Fruit fly (Drosophila melanogaster) whole organism, embryonic: ENCODE measurements around the gene Kmn2.

Source experiments
- Atf3 ChIP-seq: fragments of 200-800 bp; sonication (Bioruptor generic); optimal IDR thresholded peaks from 3 replicates; lab custom pipeline; 2016; ENCODE audit warnings: missing biosample characterization, missing genetic modification characterization
- BEAF-32 ChIP-seq: fragments of 200-800 bp; sonication (Bioruptor generic); optimal IDR thresholded peaks from 3 replicates; lab custom pipeline; 2017; ENCODE audit warnings: missing biosample characterization, missing genetic modification characterization, mild to moderate bottlenecking, moderate library complexity, missing genetic modification reagents
- CG11093 ChIP-seq: fragments of 200-800 bp; sonication (Bioruptor generic); IDR thresholded peaks from 3 replicates; pipeline ENCODE4 v1.3.6; 2022; ENCODE audit warnings: missing biosample characterization, missing genetic modification characterization
- CG11695 ChIP-seq: fragments of 200-800 bp; sonication (Bioruptor generic); IDR thresholded peaks from 3 replicates; pipeline ENCODE4 v1.3.6; 2022; ENCODE audit warnings: missing biosample characterization, missing genetic modification characterization
- CG12391 ChIP-seq: fragments of 200-800 bp; sonication (Bioruptor generic); optimal IDR thresholded peaks from 3 replicates; lab custom pipeline; 2018; ENCODE audit warnings: missing biosample characterization, mild to moderate bottlenecking, missing genetic modification characterization, moderate library complexity
- CG15269 ChIP-seq: fragments of 200-800 bp; sonication (Bioruptor generic); optimal IDR thresholded peaks from 2 replicates; lab custom pipeline; 2018; ENCODE audit warnings: missing biosample characterization, mild to moderate bottlenecking, missing genetic modification characterization, moderate library complexity
- CG1603 ChIP-seq: fragments of 200-800 bp; sonication (Bioruptor generic); optimal IDR thresholded peaks from 2 replicates; lab custom pipeline; 2019; ENCODE audit warnings: missing biosample characterization, mild to moderate bottlenecking, missing genetic modification characterization, moderate library complexity
- CG17359 ChIP-seq: fragments of 200-800 bp; sonication (Bioruptor generic); optimal IDR thresholded peaks from 3 replicates; lab custom pipeline; 2018; ENCODE audit warnings: missing biosample characterization, mild to moderate bottlenecking, missing genetic modification characterization, moderate library complexity
- CG2712 ChIP-seq: fragments of 200-800 bp; optimal IDR thresholded peaks from 3 replicates; lab custom pipeline; 2019; ENCODE audit warnings: missing biosample characterization, mild to moderate bottlenecking, missing genetic modification characterization, moderate library complexity
- CG32772 ChIP-seq: fragments of 200-800 bp; sonication (Bioruptor generic); IDR thresholded peaks from 2 replicates; pipeline ENCODE4 v1.3.6; 2022; ENCODE audit warnings: missing biosample characterization, missing genetic modification characterization
- CG3281 ChIP-seq: fragments of 200-800 bp; sonication (Bioruptor generic); optimal IDR thresholded peaks from 3 replicates; lab custom pipeline; 2017; ENCODE audit warnings: missing biosample characterization, mild to moderate bottlenecking, missing genetic modification characterization
- CG33557 ChIP-seq: fragments of 200-800 bp; sonication (Bioruptor generic); optimal IDR thresholded peaks from 2 replicates; lab custom pipeline; 2019; ENCODE audit warnings: missing biosample characterization, mild to moderate bottlenecking, missing genetic modification characterization, moderate library complexity
- CG4424 ChIP-seq: fragments of 200-800 bp; sonication (Bioruptor generic); optimal IDR thresholded peaks from 3 replicates; lab custom pipeline; 2016; ENCODE audit warnings: missing biosample characterization, missing genetic modification characterization
- CG4617 ChIP-seq: fragments of 200-800 bp; sonication (Bioruptor generic); optimal IDR thresholded peaks from 3 replicates; lab custom pipeline; 2016; ENCODE audit warnings: missing biosample characterization, missing genetic modification characterization, borderline replicate concordance
- CG4707 ChIP-seq: fragments of 200-800 bp; sonication (Bioruptor generic); optimal IDR thresholded peaks from 2 replicates; lab custom pipeline; 2018; ENCODE audit warnings: missing biosample characterization, mild to moderate bottlenecking, missing genetic modification characterization, moderate library complexity
- CG4730 ChIP-seq: fragments of 200-800 bp; sonication (Bioruptor generic); IDR thresholded peaks from 2 replicates; pipeline ENCODE4 v1.3.6; 2022; ENCODE audit warnings: missing biosample characterization, missing genetic modification characterization
- CG5180 ChIP-seq: fragments of 200-800 bp; sonication (Bioruptor generic); optimal IDR thresholded peaks from 3 replicates; lab custom pipeline; 2017; ENCODE audit warnings: missing biosample characterization, missing genetic modification characterization, mild to moderate bottlenecking, moderate library complexity, missing genetic modification reagents
- CG5245 ChIP-seq: fragments of 200-800 bp; sonication (Bioruptor generic); optimal IDR thresholded peaks from 3 replicates; lab custom pipeline; 2016; ENCODE audit warnings: missing biosample characterization, missing genetic modification characterization
- CG7745 ChIP-seq: fragments of 200-800 bp; sonication (Bioruptor generic); optimal IDR thresholded peaks from 2 replicates; lab custom pipeline; 2018; ENCODE audit warnings: missing biosample characterization, mild to moderate bottlenecking, missing genetic modification characterization, moderate library complexity
- CG7786 ChIP-seq: fragments of 200-800 bp; sonication (Bioruptor generic); optimal IDR thresholded peaks from 2 replicates; lab custom pipeline; 2016; ENCODE audit warnings: missing biosample characterization, missing genetic modification characterization
- CG9609 ChIP-seq: fragments of 200-800 bp; sonication (Bioruptor generic); optimal IDR thresholded peaks from 3 replicates; lab custom pipeline; 2016; ENCODE audit warnings: missing biosample characterization, missing genetic modification characterization
- CG9727 ChIP-seq: fragments of 200-800 bp; sonication (Bioruptor generic); optimal IDR thresholded peaks from 3 replicates; lab custom pipeline; 2017; ENCODE audit warnings: missing biosample characterization, mild to moderate bottlenecking, missing genetic modification characterization
- CG9876 ChIP-seq: fragments of 200-800 bp; sonication (Bioruptor generic); optimal IDR thresholded peaks from 2 replicates; lab custom pipeline; 2016; ENCODE audit warnings: missing biosample characterization, missing genetic modification characterization
- Dad ChIP-seq: fragments of 200-800 bp; sonication (Bioruptor generic); optimal IDR thresholded peaks from 3 replicates; lab custom pipeline; 2016; ENCODE audit warnings: missing biosample characterization, missing genetic modification characterization
- Elba2 ChIP-seq: fragments of 200-800 bp; sonication (Bioruptor generic); optimal IDR thresholded peaks from 3 replicates; lab custom pipeline; 2016; ENCODE audit warnings: missing biosample characterization, missing genetic modification characterization
- Ets65A ChIP-seq: fragments of 200-800 bp; sonication (Bioruptor generic); peaks from one replicate; lab custom pipeline; 2016; ENCODE audit warnings: missing biosample characterization, missing genetic modification characterization
- Fer2 ChIP-seq: fragments of 200-800 bp; sonication (Bioruptor generic); optimal IDR thresholded peaks from 2 replicates; lab custom pipeline; 2018; ENCODE audit warnings: missing biosample characterization, mild to moderate bottlenecking, missing genetic modification characterization, moderate library complexity
- Gsc ChIP-seq: fragments of 200-800 bp; sonication (Bioruptor generic); IDR thresholded peaks from 2 replicates; pipeline ENCODE4 v1.3.6; 2022; ENCODE audit warnings: missing biosample characterization, missing genetic modification characterization
- HmgZ ChIP-seq: fragments of 200-800 bp; sonication (Bioruptor generic); optimal IDR thresholded peaks from 2 replicates; lab custom pipeline; 2018; ENCODE audit warnings: missing biosample characterization, mild to moderate bottlenecking, missing genetic modification characterization
- Kr ChIP-seq: fragments of 200-800 bp; sonication (Bioruptor generic); optimal IDR thresholded peaks from 2 replicates; lab custom pipeline; 2017; ENCODE audit warnings: missing biosample characterization, mild to moderate bottlenecking, missing genetic modification characterization
- NK7.1 ChIP-seq: fragments of 200-800 bp; sonication (Bioruptor generic); optimal IDR thresholded peaks from 3 replicates; lab custom pipeline; 2016; ENCODE audit warnings: missing biosample characterization, missing genetic modification characterization
- Vsx1 ChIP-seq: fragments of 200-800 bp; sonication (Bioruptor generic); optimal IDR thresholded peaks from 2 replicates; lab custom pipeline; 2017; ENCODE audit warnings: missing biosample characterization, mild to moderate bottlenecking, missing genetic modification characterization, missing genetic modification reagents
- ato ChIP-seq: fragments of 200-800 bp; sonication (Bioruptor generic); IDR thresholded peaks from 2 replicates; pipeline ENCODE4 v1.3.6; 2022; ENCODE audit warnings: missing biosample characterization, missing genetic modification characterization; ENCODE audit not compliant: partially characterized antibody
- bigmax ChIP-seq: fragments of 200-800 bp; sonication (Bioruptor generic); optimal IDR thresholded peaks from 2 replicates; lab custom pipeline; 2018; ENCODE audit warnings: missing biosample characterization, mild to moderate bottlenecking, missing genetic modification characterization
- bowl ChIP-seq: fragments of 200-800 bp; sonication (Bioruptor generic); IDR thresholded peaks from 2 replicates; pipeline ENCODE4 v1.3.6; 2022; ENCODE audit warnings: missing biosample characterization, missing genetic modification characterization
- bsh ChIP-seq, 2 experiments: fragments of 200-800 bp; sonication (Bioruptor generic); optimal IDR thresholded peaks; 2 replicates each; lab custom pipeline; 2017 to 2018; ENCODE audit warnings: mild to moderate bottlenecking in 2 of 2, missing biosample characterization in 2 of 2, missing genetic modification characterization in 2 of 2, moderate library complexity in 1 of 2
- ci ChIP-seq: fragments of 200-800 bp; sonication (Bioruptor generic); IDR thresholded peaks from 3 replicates; pipeline ENCODE4 v1.3.6; 2022; ENCODE audit warnings: missing biosample characterization, missing genetic modification characterization
- cwo ChIP-seq: fragments of 200-800 bp; sonication (Bioruptor generic); optimal IDR thresholded peaks from 3 replicates; lab custom pipeline; 2017; ENCODE audit warnings: missing biosample characterization, missing genetic modification characterization, mild to moderate bottlenecking, moderate library complexity, missing genetic modification reagents
- dati ChIP-seq: fragments of 200-800 bp; sonication (Bioruptor generic); IDR thresholded peaks from 2 replicates; pipeline ENCODE4 v1.3.6; 2022; ENCODE audit warnings: missing biosample characterization, missing genetic modification characterization
- gce ChIP-seq: fragments of 200-800 bp; sonication (Bioruptor generic); IDR thresholded peaks from 3 replicates; pipeline ENCODE4 v1.3.6; 2022; ENCODE audit warnings: missing biosample characterization, missing genetic modification characterization
- gsb-n ChIP-seq: fragments of 200-800 bp; sonication (Bioruptor generic); optimal IDR thresholded peaks from 3 replicates; lab custom pipeline; 2018; ENCODE audit warnings: missing biosample characterization, mild to moderate bottlenecking, missing genetic modification characterization
- her ChIP-seq: fragments of 200-800 bp; sonication (Bioruptor generic); optimal IDR thresholded peaks from 2 replicates; lab custom pipeline; 2016; ENCODE audit warnings: missing biosample characterization, missing genetic modification characterization
- inv ChIP-seq: fragments of 200-800 bp; sonication (Bioruptor generic); IDR thresholded peaks from 2 replicates; pipeline ENCODE4 v1.3.6; 2022; ENCODE audit warnings: missing biosample characterization, missing genetic modification characterization; ENCODE audit not compliant: partially characterized antibody
- knrl ChIP-seq: fragments of 200-800 bp; sonication (Bioruptor generic); IDR thresholded peaks from 3 replicates; pipeline ENCODE4 v1.3.6; 2022; ENCODE audit warnings: missing biosample characterization, missing genetic modification characterization; ENCODE audit not compliant: partially characterized antibody
- lola ChIP-seq, 3 experiments: fragments of >200 bp in 2 of 3; fragments of 200-800 bp in 1 of 3; sonication (Bioruptor generic) in 1 of 3; optimal IDR thresholded peaks; 2 replicates each; lab custom pipeline; 2017 to 2019; ENCODE audit warnings: missing biosample characterization in 3 of 3, missing genetic modification characterization in 3 of 3, mild to moderate bottlenecking in 1 of 3, moderate library complexity in 1 of 3
- mld ChIP-seq: fragments of 200-800 bp; sonication (Bioruptor generic); IDR thresholded peaks from 3 replicates; pipeline ENCODE4 v1.3.6; 2022; ENCODE audit warnings: missing biosample characterization, missing genetic modification characterization; ENCODE audit not compliant: partially characterized antibody
- odd ChIP-seq: fragments of 200-800 bp; sonication (Bioruptor generic); optimal IDR thresholded peaks from 2 replicates; lab custom pipeline; 2017; ENCODE audit warnings: missing biosample characterization, mild to moderate bottlenecking, missing genetic modification characterization
- pzg ChIP-seq: fragments of 200-800 bp; sonication (Bioruptor generic); optimal IDR thresholded peaks from 3 replicates; lab custom pipeline; 2018; ENCODE audit warnings: missing biosample characterization, mild to moderate bottlenecking, missing genetic modification characterization, moderate library complexity
- so ChIP-seq: fragments of 200-800 bp; sonication (Bioruptor generic); IDR thresholded peaks from 3 replicates; pipeline ENCODE4 v1.3.6; 2022; ENCODE audit warnings: missing biosample characterization, missing genetic modification characterization

Kmn2 gene

dm6 chr3R:8001074-8001669, at the start of gene Kmn2, which contains the start of gene CG2698 (continued):
- peak; percentile 61 for TF ChIP-seq NK7.1 (GFP tag; lab: Kevin White, UChicago)
- peak; percentile 96 for TF ChIP-seq HmgZ (tag; lab: Kevin White, UChicago)
- no peak for TF ChIP-seq Kr (GFP tag; lab: Kevin White, UChicago)
- peak; percentile 71 for TF ChIP-seq Dad (GFP tag; lab: Kevin White, UChicago)
- TF ChIP-seq CG4617 (GFP tag; lab: Kevin White, UChicago), result peak; percentile 89
- peak; percentile 93 for TF ChIP-seq bowl (GFP tag; lab: Robert Waterston, UW)
- peak; percentile 55; the same call in 2 of the 3 replicates for TF ChIP-seq knrl
- TF ChIP-seq pzg (GFP tag; lab: Kevin White, UChicago), result peak; percentile 62
- TF ChIP-seq dati, result peak; percentile 86
- peak; percentile 81 for TF ChIP-seq Vsx1 (GFP tag; lab: Kevin White, UChicago)
- peak; percentile 96 for TF ChIP-seq CG17359 (tag; lab: Kevin White, UChicago)
- peak; percentile 92 for TF ChIP-seq CG5245 (GFP tag; lab: Kevin White, UChicago)
- TF ChIP-seq BEAF-32 (GFP tag; lab: Kevin White, UChicago), result peak; percentile 50
- TF ChIP-seq CG9876, result peak; percentile 48
- TF ChIP-seq bigmax (GFP tag; lab: Kevin White, UChicago), result no peak
- peak; percentile 94 for TF ChIP-seq CG3281
- peak; percentile 96 for TF ChIP-seq Gsc (GFP tag; lab: Robert Waterston, UW)
- peak; percentile 96 for TF ChIP-seq CG9727 (GFP tag; lab: Kevin White, UChicago)
- TF ChIP-seq CG9609 (GFP tag; lab: Kevin White, UChicago), result peak; percentile 55
- TF ChIP-seq CG33557 (GFP tag; lab: Kevin White, UChicago), result peak; percentile 91
- TF ChIP-seq CG11695 (GFP tag; lab: Robert Waterston, UW), result peak; percentile 95
- no peak for TF ChIP-seq ato (GFP tag; lab: Robert Waterston, UW)
- peak; percentile 96 for TF ChIP-seq Ets65A (GFP tag; lab: Kevin White, UChicago)
- peak; percentile 74 for TF ChIP-seq CG7786 (GFP tag; lab: Kevin White, UChicago)
- peak; percentile 22 for TF ChIP-seq CG7745 (tag; lab: Kevin White, UChicago)
- peak; percentile 98 for TF ChIP-seq CG11093 (GFP tag; lab: Robert Waterston, UW)
- peak; percentile 74 for TF ChIP-seq CG4707 (GFP tag; lab: Kevin White, UChicago)
- TF ChIP-seq her (GFP tag; lab: Kevin White, UChicago), result peak; percentile 10
- no peak for TF ChIP-seq mld (GFP tag; lab: Robert Waterston, UW)
- peak; percentile 94 for TF ChIP-seq gsb-n (tag; lab: Kevin White, UChicago)
- peak; percentile 76 for TF ChIP-seq Atf3 (GFP tag; lab: Kevin White, UChicago)
- TF ChIP-seq CG5180 (GFP tag; lab: Kevin White, UChicago), result peak; percentile 78
- TF ChIP-seq CG1603, result peak; percentile 57
- TF ChIP-seq CG12391 (tag; lab: Kevin White, UChicago), result peak; percentile 97
- peak; percentile 98 for TF ChIP-seq ci (GFP tag; lab: Robert Waterston, UW)
- TF ChIP-seq lola (GFP tag; optimal IDR thresholded peaks at IDR 0.05; lab: Kevin White, UChicago), result peak in 1 of 3 experiments; percentile 91
- TF ChIP-seq cwo (GFP tag; lab: Kevin White, UChicago), result peak; percentile 88
- peak; percentile 80 to 96 for TF ChIP-seq bsh (GFP tag; optimal IDR thresholded peaks at IDR 0.05; lab: Kevin White, UChicago)
- TF ChIP-seq CG15269, result peak; percentile 96
- peak; percentile 97 for TF ChIP-seq CG4730 (GFP tag; lab: Robert Waterston, UW)
- peak; percentile 94 for TF ChIP-seq gce (GFP tag; lab: Robert Waterston, UW)
- peak; percentile 78 for TF ChIP-seq Elba2 (GFP tag; lab: Kevin White, UChicago)
- peak; percentile 90 for TF ChIP-seq odd (GFP tag; lab: Kevin White, UChicago)
- peak; percentile 95 for TF ChIP-seq so
- peak; percentile 42; the same call in 1 of the 2 replicates for TF ChIP-seq inv (GFP tag; lab: Robert Waterston, UW)
- peak; percentile 98 for TF ChIP-seq CG32772 (GFP tag; lab: Robert Waterston, UW)
- TF ChIP-seq CG4424 (GFP tag; lab: Kevin White, UChicago), result peak; percentile 97
- peak; percentile 93 for TF ChIP-seq Fer2 (tag; lab: Kevin White, UChicago)
- peak; percentile 95 for TF ChIP-seq CG2712
